Fruit fly (Drosophila melanogaster) whole organism, wandering third instar larva: ENCODE results near the gene CG5846.

Experiments used
- Dfd ChIP-seq: fragments of >200 bp; optimal IDR thresholded peaks from 2 replicates; lab custom pipeline; 2017; ENCODE audit warnings: missing biosample characterization, missing genetic modification characterization
- jim ChIP-seq: fragments of 175-275, 200-325 bp; sonication (Bioruptor generic); optimal IDR thresholded peaks from 2 replicates; lab custom pipeline; 2016; ENCODE audit warnings: missing biosample characterization, mild to moderate bottlenecking, missing genetic modification characterization
- psq ChIP-seq: fragments of 200-800 bp; sonication (Bioruptor generic); optimal IDR thresholded peaks from 3 replicates; lab custom pipeline; 2017; ENCODE audit warnings: missing biosample characterization, mild to moderate bottlenecking, missing genetic modification characterization, moderate library complexity

DNA sequence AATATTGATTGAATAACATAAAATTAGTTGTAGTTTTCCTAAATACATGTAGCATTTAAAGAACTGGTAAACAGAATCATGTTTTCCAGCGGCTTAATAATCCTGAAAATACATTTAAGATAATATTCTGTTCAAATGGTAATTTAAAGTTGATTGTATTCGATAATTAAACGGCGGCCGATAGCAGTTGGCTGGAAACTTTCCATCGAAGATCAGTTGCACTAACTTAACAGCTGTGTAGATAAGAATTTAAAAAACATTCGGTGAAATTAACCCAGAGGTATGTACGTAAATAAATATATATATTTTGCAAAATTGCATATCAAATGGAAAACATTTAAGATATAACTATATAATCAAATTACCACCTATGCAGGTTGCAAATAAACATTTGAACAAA, 37.1 kb downstream of the CG5846 start, which contains the start of gene CG4594:
- TF ChIP-seq Dfd (GFP tag; lab: Kevin White, UChicago) (no peak), psq (GFP tag; lab: Kevin White, UChicago) (no peak), jim (GFP tag; lab: Kevin White, UChicago) (no peak)
